Worm (Caenorhabditis elegans) whole organism, midembryonic: ENCODE data around the gene ppm-1.H.

Source experiments
- cog-1 ChIP-seq: sonication (generic microtip); optimal IDR thresholded peaks from 2 replicates; lab custom pipeline; 2016; ENCODE audit warnings: missing genetic modification characterization, missing compliant biosample characterization
- flt-1 ChIP-seq: fragments of 200-800 bp; sonication (Bioruptor generic); IDR thresholded peaks from 2 replicates; pipeline ENCODE4 v1.3.6; 2022; ENCODE audit warnings: missing genetic modification characterization, missing compliant biosample characterization

DNA sequence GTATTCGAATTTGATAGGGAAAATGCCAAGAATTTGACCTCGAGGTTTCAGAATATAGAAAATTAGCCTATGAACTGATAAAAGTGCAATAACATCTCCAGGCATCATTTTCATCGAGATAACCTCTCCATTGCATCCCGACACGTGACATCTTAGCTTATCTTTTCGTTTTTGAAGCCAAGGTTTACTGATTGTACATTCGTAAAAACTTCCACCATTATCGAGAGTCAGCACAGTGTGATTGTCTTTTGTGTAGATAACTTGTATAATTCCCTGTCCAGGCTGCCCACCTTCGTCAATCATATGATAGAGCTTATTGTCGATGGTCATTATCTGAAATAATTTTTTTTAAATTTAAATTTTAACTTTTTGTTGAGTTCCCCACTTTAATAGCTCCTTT, 6.2 kb upstream of the ppm-1.H start:
- TF ChIP-seq flt-1 (GFP tag; lab: Robert Waterston, UW) (no peak), cog-1 (tag; lab: Kevin White, UChicago) (no peak)
